Fruit fly (Drosophila melanogaster): ENCODE data around the gene TFAM.

TFAM gene

dm6 chr3R:20555023-20555422 lies 21.8 kb downstream of the TFAM start:
- peak; percentile 4 for TF ChIP-seq Pif1B (GFP tag; optimal IDR thresholded peaks at IDR 0.05)
- TF ChIP-seq Pif1A (GFP tag; optimal IDR thresholded peaks at IDR 0.05) = peak; percentile 27
- peak; percentile 25 for TF ChIP-seq CG14655 (GFP tag; optimal IDR thresholded peaks at IDR 0.05)
- TF ChIP-seq CG32121 (GFP tag; IDR thresholded peaks at IDR 0.05) = 0 out of 2 replicates have a peak, but pooled peaks have one; percentile 31
- TF ChIP-seq CG8301 (tag; optimal IDR thresholded peaks at IDR 0.05) = peak; percentile 22
- no peak for TF ChIP-seq CG10348 (GFP tag; IDR thresholded peaks at IDR 0.05)

- TF ChIP-seq CG13204 (GFP tag; optimal IDR thresholded peaks at IDR 0.05) (no peak), rn (GFP tag; IDR thresholded peaks at IDR 0.05) (no peak), CG15710 (tag; optimal IDR thresholded peaks at IDR 0.05) (no peak), Snoo (tag; optimal IDR thresholded peaks at IDR 0.05) (no peak), gl (tag; optimal IDR thresholded peaks at IDR 0.05) (no peak), EcR (GFP tag; optimal IDR thresholded peaks at IDR 0.05) (no peak), CG8159 (tag; optimal IDR thresholded peaks at IDR 0.05) (no peak), CG17806 (tag; optimal IDR thresholded peaks at IDR 0.05) (no peak), CG9948 (tag; optimal IDR thresholded peaks at IDR 0.05) (no peak), Pif1A (GFP tag; optimal IDR thresholded peaks at IDR 0.05) (no peak), CG12605 (GFP tag; IDR thresholded peaks at IDR 0.05) (no peak), Pif1B (GFP tag; optimal IDR thresholded peaks at IDR 0.05) (no peak), Ets98B (GFP tag; IDR thresholded peaks at IDR 0.05) (no peak), CG8301 (tag; optimal IDR thresholded peaks at IDR 0.05) (no peak), CG34367 (tag; optimal IDR thresholded peaks at IDR 0.05) (no peak), CG10348 (GFP tag; IDR thresholded peaks at IDR 0.05) (no peak)
Measured at dm6 chr3R:20554300-20554699, 22.5 kb downstream of the TFAM start, which contains the start of gene att-ORFB. TSS of gene att-ORFB (minus strand) at chr3R:20554400.

- TF ChIP-seq CG9948 (tag; optimal IDR thresholded peaks at IDR 0.05) = no peak
- no peak for TF ChIP-seq gl (tag; optimal IDR thresholded peaks at IDR 0.05)
- TF ChIP-seq CG34367 (tag; optimal IDR thresholded peaks at IDR 0.05) = no peak
- no peak for TF ChIP-seq CG8159 (tag; optimal IDR thresholded peaks at IDR 0.05)
- TF ChIP-seq rn (GFP tag; IDR thresholded peaks at IDR 0.05) = no peak
- TF ChIP-seq Pif1B (GFP tag; optimal IDR thresholded peaks at IDR 0.05) = no peak
- no peak for TF ChIP-seq CG4496 (GFP tag; IDR thresholded peaks at IDR 0.05)
- no peak for TF ChIP-seq CG8301 (tag; optimal IDR thresholded peaks at IDR 0.05)
- TF ChIP-seq CG14655 (GFP tag; optimal IDR thresholded peaks at IDR 0.05) = no peak
- TF ChIP-seq CG15710 (tag; optimal IDR thresholded peaks at IDR 0.05) = no peak
- TF ChIP-seq Snoo (tag; optimal IDR thresholded peaks at IDR 0.05) = no peak
Measured at dm6 chr3R:20552093-20552492, 24.7 kb downstream of the TFAM start, which contains the start of gene Stat92E. TSS of gene Stat92E (minus strand) at chr3R:20552311.

- TF ChIP-seq rn (GFP tag; IDR thresholded peaks at IDR 0.05) (no peak), CG8301 (tag; optimal IDR thresholded peaks at IDR 0.05) (no peak), CG12605 (GFP tag; IDR thresholded peaks at IDR 0.05) (peak; percentile 37; the same call in 1 of the 2 replicates), CG13204 (GFP tag; optimal IDR thresholded peaks at IDR 0.05) (no peak), CG32121 (GFP tag; IDR thresholded peaks at IDR 0.05) (no peak)
Measured at dm6 chr3R:20551487-20552079, 25.2 kb downstream of the TFAM start.

- TF ChIP-seq CG17806 (tag; optimal IDR thresholded peaks at IDR 0.05) (peak; percentile 6), fd96Ca (GFP tag; IDR thresholded peaks at IDR 0.05) (peak; percentile 63; the same call in 2 of the 3 replicates), CG15710 (tag; optimal IDR thresholded peaks at IDR 0.05) (peak; percentile 13), CG12605 (GFP tag; IDR thresholded peaks at IDR 0.05) (peak; percentile 69), CG9948 (tag; optimal IDR thresholded peaks at IDR 0.05) (no peak), EcR (GFP tag; optimal IDR thresholded peaks at IDR 0.05) (no peak), Snoo (tag; optimal IDR thresholded peaks at IDR 0.05) (peak; percentile 27), CG8301 (tag; optimal IDR thresholded peaks at IDR 0.05) (peak; percentile 33), CG8159 (tag; optimal IDR thresholded peaks at IDR 0.05) (no peak), Pif1B (GFP tag; optimal IDR thresholded peaks at IDR 0.05) (peak; percentile 64), CG14655 (GFP tag; optimal IDR thresholded peaks at IDR 0.05) (peak; percentile 28), rn (GFP tag; IDR thresholded peaks at IDR 0.05) (no peak), D1 (tag; optimal IDR thresholded peaks at IDR 0.05) (no peak), gl (tag; optimal IDR thresholded peaks at IDR 0.05) (peak; percentile 59), CG34367 (tag; optimal IDR thresholded peaks at IDR 0.05) (peak; percentile 14), CG32121 (GFP tag; IDR thresholded peaks at IDR 0.05) (peak; percentile 72), CG13204 (GFP tag; optimal IDR thresholded peaks at IDR 0.05) (peak; percentile 60), Pif1A (GFP tag; optimal IDR thresholded peaks at IDR 0.05) (peak; percentile 38), CG4496 (GFP tag; IDR thresholded peaks at IDR 0.05) (peak; percentile 73; the same call in 2 of the 3 replicates), CG10348 (GFP tag; IDR thresholded peaks at IDR 0.05) (no peak), Ets98B (GFP tag; IDR thresholded peaks at IDR 0.05) (peak; percentile 55)
Measured at dm6 chr3R:20550632-20551486, 26.0 kb downstream of the TFAM start.
